Worm (Caenorhabditis elegans): Measurements from ENCODE around the gene clec-222.

DNA sequence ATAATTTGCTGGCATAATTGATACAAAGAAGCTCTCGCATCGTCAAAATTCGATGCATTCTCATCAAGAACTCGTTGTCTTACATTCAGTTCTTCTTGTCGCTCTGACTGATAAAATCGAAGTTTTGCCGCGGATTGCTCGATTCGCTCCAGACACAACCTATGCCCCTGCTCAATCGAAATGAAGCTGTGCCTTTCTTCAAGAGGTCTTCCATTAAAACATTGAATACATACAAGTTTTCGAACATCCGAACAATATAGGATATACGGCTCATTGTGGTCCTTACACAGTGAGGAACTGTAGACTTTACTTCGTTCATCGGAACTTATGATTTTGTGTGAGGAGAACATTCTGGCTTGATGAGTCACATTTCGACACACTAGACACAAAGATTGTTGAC lies 49.7 kb downstream of the clec-222 start:
- TF ChIP-seq ceh-2 (tag; optimal IDR thresholded peaks at IDR 0.05): no peak
- no peak for TF ChIP-seq sox-2 (GFP tag; IDR thresholded peaks at IDR 0.05)
- no peak for TF ChIP-seq ref-2 (tag; optimal IDR thresholded peaks at IDR 0.05)
- TF ChIP-seq mec-3 (tag; optimal IDR thresholded peaks at IDR 0.05; ENCODE audit: borderline replicate concordance): no peak
- no peak for TF ChIP-seq ceh-48 (tag; optimal IDR thresholded peaks at IDR 0.05)
- TF ChIP-seq sox-4 (tag; optimal IDR thresholded peaks at IDR 0.05): no peak
- TF ChIP-seq nhr-232 (tag; optimal IDR thresholded peaks at IDR 0.05): no peak
- TF ChIP-seq unc-42 (tag; optimal IDR thresholded peaks at IDR 0.05): no peak

All from whole organism, late embryonic.